Worm (Caenorhabditis elegans) whole organism, mixed stage, embryonic: Measurements from ENCODE around the gene F08F1.4.

Experiments used
- ceh-39 ChIP-seq: fragments of 150-350 bp; optimal IDR thresholded peaks from 2 replicates; lab custom pipeline; 2014; ENCODE audit warnings: missing biosample characterization, missing genetic modification characterization
- cnd-1 ChIP-seq: fragments of 200-800 bp; sonication (Bioruptor generic); optimal IDR thresholded peaks from 2 replicates; lab custom pipeline; 2018; ENCODE audit warnings: mild to moderate bottlenecking, missing genetic modification characterization, missing compliant biosample characterization
- nhr-2 ChIP-seq: fragments of 150-350 bp; optimal IDR thresholded peaks from 2 replicates; lab custom pipeline; 2014; ENCODE audit warnings: missing biosample characterization, missing genetic modification characterization
- nhr-28 ChIP-seq: fragments of 150-350 bp; optimal IDR thresholded peaks from 2 replicates; lab custom pipeline; 2014; ENCODE audit warnings: missing biosample characterization, missing genetic modification characterization
- nhr-76 ChIP-seq: sonication (generic microtip); optimal IDR thresholded peaks from 2 replicates; lab custom pipeline; 2017; ENCODE audit warnings: missing biosample characterization, missing genetic modification characterization
- sem-2 ChIP-seq: fragments of 200-800 bp; sonication (Bioruptor generic); optimal IDR thresholded peaks from 2 replicates; lab custom pipeline; 2018; ENCODE audit warnings: mild to moderate bottlenecking, missing genetic modification characterization, missing compliant biosample characterization

The F08F1.4 gene

ce11 chrX:8463085-8463645, 49.9 kb downstream of the F08F1.4 start, which contains the start of gene F16F9.4:
Gene F16F9.4, minus strand, starts transcription at chrX:8463360.
- TF ChIP-seq cnd-1 (tag; lab: Kevin White, UChicago) (no peak), nhr-28 (tag; lab: Kevin White, UChicago) (no peak), ceh-39 (tag; lab: Kevin White, UChicago) (no peak), sem-2 (GFP tag; lab: Kevin White, UChicago) (no peak), nhr-2 (no peak), nhr-76 (tag; lab: Kevin White, UChicago) (no peak)
